Worm (Caenorhabditis elegans) whole organism, L2 larva: ENCODE measurements around the gene set-12.

ENCODE experiments used
- ama-1 ChIP-seq: fragments of 150-350 bp; optimal IDR thresholded peaks from 2 replicates; lab custom pipeline; 2018; ENCODE audit warnings: inconsistent platforms
- egl-27 ChIP-seq: sonication (generic microtip); optimal IDR thresholded peaks from 3 replicates; lab custom pipeline; 2017; ENCODE audit warnings: missing biosample characterization, missing genetic modification reagents, missing genetic modification characterization
- fos-1 ChIP-seq: fragments of 150-350 bp; optimal IDR thresholded peaks from 2 replicates; lab custom pipeline; 2014; ENCODE audit warnings: missing biosample characterization, missing genetic modification characterization
- lin-39 ChIP-seq: fragments of 150-350 bp; optimal IDR thresholded peaks from 2 replicates; lab custom pipeline; 2014; ENCODE audit warnings: missing biosample characterization, missing genetic modification reagents, missing genetic modification characterization
- peb-1 ChIP-seq: fragments of 150-350 bp; optimal IDR thresholded peaks from 2 replicates; lab custom pipeline; 2014; ENCODE audit warnings: missing biosample characterization, missing genetic modification characterization
- sma-9 ChIP-seq, 2 experiments: fragments of 150-350 bp in 1 of 2; sonication (generic microtip) in 1 of 2; optimal IDR thresholded peaks; 2 replicates each; lab custom pipeline; 2014 to 2016; ENCODE audit warnings: missing genetic modification characterization in 2 of 2, mild to moderate bottlenecking in 1 of 2, missing biosample characterization in 1 of 2, missing compliant biosample characterization in 1 of 2, missing genetic modification reagents in 1 of 2, moderate library complexity in 1 of 2
- unc-62 ChIP-seq: fragments of 150-350 bp; optimal IDR thresholded peaks from 2 replicates; lab custom pipeline; 2014; ENCODE audit warnings: missing biosample characterization, missing genetic modification reagents, missing genetic modification characterization

- TF ChIP-seq lin-39 (tag; lab: Kevin White, UChicago) = no peak
- no peak for TF ChIP-seq egl-27 (tag; lab: Kevin White, UChicago)
- TF ChIP-seq sma-9 (GFP tag; optimal IDR thresholded peaks at IDR 0.05; lab: Kevin White, UChicago) = no peak
- TF ChIP-seq sma-9 (tag; optimal IDR thresholded peaks at IDR 0.05; lab: Kevin White, UChicago) = no peak
- no peak for TF ChIP-seq fos-1 (tag; lab: Kevin White, UChicago)
- TF ChIP-seq peb-1 = no peak
- no peak for TF ChIP-seq unc-62 (GFP tag; lab: Kevin White, UChicago)
- no peak for TF ChIP-seq ama-1 (lab: Kevin White, UChicago)
These were observed 14.0 kb upstream of the set-12 start for ce11 chrX:7750084-7750483.
